Worm (Caenorhabditis elegans) whole organism, mixed stage, embryonic: ENCODE results near the gene ceh-51.

Experiments
- ceh-43 ChIP-seq: fragments of 200-800 bp; sonication (Bioruptor generic); optimal IDR thresholded peaks from 2 replicates; lab custom pipeline; 2018; ENCODE audit warnings: mild to moderate bottlenecking, missing genetic modification characterization, moderate library complexity, missing compliant biosample characterization
- ces-1 ChIP-seq: fragments of 150-350 bp; optimal IDR thresholded peaks from 2 replicates; lab custom pipeline; 2014; ENCODE audit warnings: missing biosample characterization, missing genetic modification reagents, missing genetic modification characterization
- lin-13 ChIP-seq: fragments of 150-350 bp; optimal IDR thresholded peaks from 2 replicates; lab custom pipeline; 2014; ENCODE audit warnings: missing biosample characterization, missing genetic modification characterization
- lsy-2 ChIP-seq: fragments of 150-350 bp; optimal IDR thresholded peaks from 2 replicates; lab custom pipeline; 2014; ENCODE audit warnings: missing biosample characterization, missing genetic modification characterization
- mep-1 ChIP-seq: fragments of 150-350 bp; optimal IDR thresholded peaks from 2 replicates; lab custom pipeline; 2017; ENCODE audit warnings: missing biosample characterization, missing genetic modification reagents, missing genetic modification characterization, inconsistent platforms
- nhr-237 ChIP-seq: fragments of 150-350 bp; optimal IDR thresholded peaks from 2 replicates; lab custom pipeline; 2014; ENCODE audit warnings: missing biosample characterization, missing genetic modification characterization
- nhr-76 ChIP-seq: sonication (generic microtip); optimal IDR thresholded peaks from 2 replicates; lab custom pipeline; 2017; ENCODE audit warnings: missing biosample characterization, missing genetic modification characterization
- unc-39 ChIP-seq: fragments of 150-350 bp; optimal IDR thresholded peaks from 2 replicates; lab custom pipeline; 2014; ENCODE audit warnings: missing biosample characterization, missing genetic modification characterization
- unc-62 ChIP-seq: fragments of 150-350 bp; optimal IDR thresholded peaks from 2 replicates; lab custom pipeline; 2014; ENCODE audit warnings: missing biosample characterization, missing genetic modification reagents, missing genetic modification characterization

DNA sequence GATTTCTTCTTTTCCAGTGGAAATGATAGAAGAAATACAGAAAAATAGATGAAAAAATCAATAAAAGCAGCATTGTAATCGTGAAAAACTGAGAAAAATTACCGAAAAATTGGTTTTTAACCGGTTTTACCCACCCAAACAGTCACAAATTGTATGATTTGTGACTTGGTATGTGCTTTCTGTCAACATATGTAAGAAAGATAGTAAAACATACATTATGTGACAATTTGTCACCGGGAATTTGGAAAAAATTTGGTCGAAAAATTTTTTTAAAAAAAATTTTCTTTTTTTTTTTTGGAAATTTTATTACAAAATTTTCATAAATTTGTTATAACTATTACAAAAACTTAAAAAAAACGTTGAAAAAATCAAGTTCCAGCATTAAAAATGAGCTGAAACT is 36.8 kb upstream of the ceh-51 start, which contains the start of gene cyp-33D3:
- TF ChIP-seq lsy-2 (tag; lab: Kevin White, UChicago) (no peak), ces-1 (GFP tag; lab: Kevin White, UChicago) (no peak), nhr-76 (no peak), unc-62 (GFP tag; lab: Kevin White, UChicago) (no peak), ceh-43 (no peak), nhr-237 (tag; lab: Kevin White, UChicago) (no peak), mep-1 (tag; lab: Kevin White, UChicago) (no peak), lin-13 (tag; lab: Kevin White, UChicago) (no peak), unc-39 (tag; lab: Kevin White, UChicago) (no peak)
